Worm (Caenorhabditis elegans) whole organism, L2 larva: Measurements from ENCODE around the gene F41G3.10.

Experiments
- F13H6.1 ChIP-seq: sonication (generic microtip); optimal IDR thresholded peaks from 2 replicates; lab custom pipeline; 2016; ENCODE audit warnings: missing genetic modification characterization, missing compliant biosample characterization
- ama-1 ChIP-seq: fragments of 150-350 bp; optimal IDR thresholded peaks from 2 replicates; lab custom pipeline; 2018; ENCODE audit warnings: inconsistent platforms
- elt-1 ChIP-seq: fragments of 150-350 bp; optimal IDR thresholded peaks from 2 replicates; lab custom pipeline; 2014; ENCODE audit warnings: missing biosample characterization, missing genetic modification characterization
- elt-3 ChIP-seq: sonication (generic microtip); optimal IDR thresholded peaks from 2 replicates; lab custom pipeline; 2017; ENCODE audit warnings: missing biosample characterization, missing genetic modification characterization
- mbf-1 ChIP-seq: sonication (generic microtip); optimal IDR thresholded peaks from 2 replicates; lab custom pipeline; 2017; ENCODE audit warnings: missing biosample characterization, missing genetic modification characterization
- nhr-21 ChIP-seq: fragments of 150-350 bp; optimal IDR thresholded peaks from 2 replicates; lab custom pipeline; 2014; ENCODE audit warnings: missing biosample characterization, missing genetic modification characterization
- nhr-23 ChIP-seq: fragments of 150-350 bp; optimal IDR thresholded peaks from 2 replicates; lab custom pipeline; 2014; ENCODE audit warnings: missing biosample characterization, missing genetic modification reagents, missing genetic modification characterization
- nhr-77 ChIP-seq: fragments of 150-350 bp; optimal IDR thresholded peaks from 2 replicates; lab custom pipeline; 2014; ENCODE audit warnings: missing biosample characterization, missing genetic modification characterization
- snpc-4 ChIP-seq: fragments of 150-350 bp; optimal IDR thresholded peaks from 2 replicates; lab custom pipeline; 2014; ENCODE audit warnings: missing biosample characterization, missing genetic modification characterization
- unc-39 ChIP-seq: fragments of 150-350 bp; optimal IDR thresholded peaks from 2 replicates; lab custom pipeline; 2014; ENCODE audit warnings: missing biosample characterization, missing genetic modification characterization
- unc-62 ChIP-seq: fragments of 150-350 bp; optimal IDR thresholded peaks from 2 replicates; lab custom pipeline; 2014; ENCODE audit warnings: missing biosample characterization, missing genetic modification reagents, missing genetic modification characterization
- ztf-11 ChIP-seq: sonication (generic microtip); optimal IDR thresholded peaks from 2 replicates; lab custom pipeline; 2017; ENCODE audit warnings: missing biosample characterization, missing genetic modification characterization

- TF ChIP-seq elt-3 (tag; lab: Kevin White, UChicago) (no peak), unc-39 (tag; lab: Kevin White, UChicago) (no peak), elt-1 (tag; lab: Kevin White, UChicago) (no peak), F13H6.1 (tag; lab: Kevin White, UChicago) (no peak), nhr-23 (tag; lab: Kevin White, UChicago) (no peak), nhr-21 (tag; lab: Kevin White, UChicago) (no peak), ama-1 (lab: Kevin White, UChicago) (no peak), mbf-1 (tag; lab: Kevin White, UChicago) (no peak), snpc-4 (tag; lab: Kevin White, UChicago) (no peak), nhr-77 (no peak), unc-62 (no peak), ztf-11 (tag; lab: Kevin White, UChicago) (no peak)
Observed at ce11 chrII:6791891-6792290, 42.6 kb upstream of the F41G3.10 start, which contains the start of gene T13C2.2.
